Worm (Caenorhabditis elegans) whole organism, late embryonic: ENCODE results near the gene csn-5.

Experiments used
- C38D4.7 ChIP-seq: fragments of 200-800 bp; sonication (Bioruptor generic); optimal IDR thresholded peaks from 2 replicates; lab custom pipeline; 2018; ENCODE audit warnings: mild to moderate bottlenecking, missing genetic modification characterization, moderate library complexity, missing compliant biosample characterization
- K02D7.2 ChIP-seq: sonication (generic microtip); optimal IDR thresholded peaks from 2 replicates; lab custom pipeline; 2017; ENCODE audit warnings: mild to moderate bottlenecking, missing genetic modification characterization, missing compliant biosample characterization
- K09A11.1 ChIP-seq: sonication (generic microtip); optimal IDR thresholded peaks from 2 replicates; lab custom pipeline; 2017; ENCODE audit warnings: antibody characterized with exemption, mild to moderate bottlenecking, missing genetic modification characterization, missing compliant biosample characterization; ENCODE audit not compliant: insufficient read depth
- T23F11.4 ChIP-seq: fragments of 200-800 bp; sonication (Bioruptor generic); optimal IDR thresholded peaks from 2 replicates; lab custom pipeline; 2018; ENCODE audit warnings: mild to moderate bottlenecking, missing genetic modification characterization, missing compliant biosample characterization
- ahr-1 ChIP-seq: sonication (generic microtip); optimal IDR thresholded peaks from 2 replicates; lab custom pipeline; 2016; ENCODE audit warnings: missing genetic modification characterization, missing compliant biosample characterization
- ceh-14 ChIP-seq: sonication (generic microtip); optimal IDR thresholded peaks from 2 replicates; lab custom pipeline; 2016; ENCODE audit warnings: missing genotype, missing genetic modification characterization, missing compliant biosample characterization
- ceh-18 ChIP-seq: sonication (generic microtip); optimal IDR thresholded peaks from 2 replicates; lab custom pipeline; 2016; ENCODE audit warnings: missing genetic modification characterization, missing compliant biosample characterization
- ceh-19 ChIP-seq: fragments of 200-800 bp; sonication (Bioruptor generic); optimal IDR thresholded peaks from 2 replicates; lab custom pipeline; 2018; ENCODE audit warnings: mild to moderate bottlenecking, missing genetic modification characterization, missing compliant biosample characterization
- ceh-24 ChIP-seq: sonication (generic microtip); optimal IDR thresholded peaks from 2 replicates; lab custom pipeline; 2016; ENCODE audit warnings: mild to moderate bottlenecking, missing genetic modification characterization, missing compliant biosample characterization
- ceh-45 ChIP-seq: fragments of 200-800 bp; sonication (Bioruptor generic); IDR thresholded peaks from 2 replicates; pipeline ENCODE4 v1.3.6; 2022; ENCODE audit warnings: missing genetic modification reagents, missing genetic modification characterization, missing compliant biosample characterization
- dve-1 ChIP-seq: sonication (generic microtip); optimal IDR thresholded peaks from 2 replicates; lab custom pipeline; 2017; ENCODE audit warnings: antibody characterized with exemption, mild to moderate bottlenecking, missing genetic modification characterization, missing compliant biosample characterization
- elt-2 ChIP-seq: sonication (generic microtip); optimal IDR thresholded peaks from 2 replicates; lab custom pipeline; 2016; ENCODE audit warnings: missing genetic modification reagents, missing genetic modification characterization, missing compliant biosample characterization
- ets-4 ChIP-seq: sonication (generic microtip); optimal IDR thresholded peaks from 2 replicates; lab custom pipeline; 2016; ENCODE audit warnings: missing genetic modification characterization, missing compliant biosample characterization
- eyg-1 ChIP-seq: sonication (generic microtip); optimal IDR thresholded peaks from 2 replicates; lab custom pipeline; 2016; ENCODE audit warnings: missing genotype, missing genetic modification characterization, missing compliant biosample characterization
- fax-1 ChIP-seq: sonication (generic microtip); optimal IDR thresholded peaks from 2 replicates; lab custom pipeline; 2016; ENCODE audit warnings: missing genotype, missing genetic modification characterization, missing compliant biosample characterization
- fkh-10 ChIP-seq: fragments of 150-350 bp; optimal IDR thresholded peaks from 2 replicates; lab custom pipeline; 2014; ENCODE audit warnings: missing biosample characterization, missing genetic modification reagents, missing genetic modification characterization
- fkh-6 ChIP-seq: sonication (generic microtip); optimal IDR thresholded peaks from 2 replicates; lab custom pipeline; 2016; ENCODE audit warnings: missing genetic modification characterization, missing compliant biosample characterization
- gmeb-2 ChIP-seq: sonication (generic microtip); optimal IDR thresholded peaks from 2 replicates; lab custom pipeline; 2016; ENCODE audit warnings: missing genetic modification characterization, inconsistent platforms, missing compliant biosample characterization
- hlh-13 ChIP-seq: fragments of 200-800 bp; sonication (Bioruptor generic); optimal IDR thresholded peaks from 2 replicates; lab custom pipeline; 2018; ENCODE audit warnings: mild to moderate bottlenecking, missing genetic modification characterization, missing compliant biosample characterization
- hlh-6 ChIP-seq: sonication (generic microtip); optimal IDR thresholded peaks from 2 replicates; lab custom pipeline; 2016; ENCODE audit warnings: missing genotype, missing genetic modification characterization, missing compliant biosample characterization
- hlh-8 ChIP-seq: sonication (generic microtip); optimal IDR thresholded peaks from 2 replicates; lab custom pipeline; 2016; ENCODE audit warnings: missing genotype, missing genetic modification characterization, missing compliant biosample characterization
- lim-6 ChIP-seq: sonication (generic microtip); optimal IDR thresholded peaks from 2 replicates; lab custom pipeline; 2016; ENCODE audit warnings: missing genetic modification characterization, missing compliant biosample characterization
- madf-2 ChIP-seq: sonication (generic microtip); optimal IDR thresholded peaks from 2 replicates; lab custom pipeline; 2017; ENCODE audit warnings: missing genetic modification characterization, missing compliant biosample characterization
- pat-9 ChIP-seq: fragments of 200-800 bp; sonication (Bioruptor generic); optimal IDR thresholded peaks from 2 replicates; lab custom pipeline; 2018; ENCODE audit warnings: mild to moderate bottlenecking, missing genetic modification characterization, moderate library complexity, missing compliant biosample characterization
- pax-1 ChIP-seq: fragments of 150-350 bp; optimal IDR thresholded peaks from 2 replicates; lab custom pipeline; 2014; ENCODE audit warnings: missing biosample characterization, missing genetic modification characterization
- pha-4 ChIP-seq: fragments of 150-350 bp; optimal IDR thresholded peaks from 2 replicates; lab custom pipeline; 2018; ENCODE audit warnings: missing biosample characterization, missing genetic modification reagents, missing genetic modification characterization
- pros-1 ChIP-seq: fragments of 150-350 bp; optimal IDR thresholded peaks from 2 replicates; lab custom pipeline; 2014; ENCODE audit warnings: missing biosample characterization, missing genetic modification reagents, missing genetic modification characterization
- ref-2 ChIP-seq: sonication (generic microtip); optimal IDR thresholded peaks from 2 replicates; lab custom pipeline; 2016; ENCODE audit warnings: missing genetic modification characterization, missing compliant biosample characterization
- syd-9 ChIP-seq: sonication (generic microtip); optimal IDR thresholded peaks from 2 replicates; lab custom pipeline; 2016; ENCODE audit warnings: mild to moderate bottlenecking, missing genetic modification characterization, moderate library complexity, missing compliant biosample characterization
- tbx-2 ChIP-seq: sonication (generic microtip); optimal IDR thresholded peaks from 2 replicates; lab custom pipeline; 2016; ENCODE audit warnings: missing genetic modification characterization, missing compliant biosample characterization
- tbx-7 ChIP-seq: sonication (generic microtip); optimal IDR thresholded peaks from 2 replicates; lab custom pipeline; 2016; ENCODE audit warnings: missing genotype, missing genetic modification characterization, missing compliant biosample characterization
- ttx-3 ChIP-seq: sonication (generic microtip); optimal IDR thresholded peaks from 2 replicates; lab custom pipeline; 2016; ENCODE audit warnings: missing genetic modification reagents, missing genetic modification characterization, missing compliant biosample characterization
- unc-42 ChIP-seq: sonication (generic microtip); optimal IDR thresholded peaks from 2 replicates; lab custom pipeline; 2016; ENCODE audit warnings: missing genotype, missing genetic modification characterization, missing compliant biosample characterization
- unc-86 ChIP-seq: sonication (generic microtip); optimal IDR thresholded peaks from 2 replicates; lab custom pipeline; 2016; ENCODE audit warnings: missing genetic modification characterization, missing compliant biosample characterization
- zip-5 ChIP-seq: sonication (generic microtip); optimal IDR thresholded peaks from 2 replicates; lab custom pipeline; 2016; ENCODE audit warnings: missing genetic modification characterization, missing compliant biosample characterization
- ztf-16 ChIP-seq: sonication (generic microtip); optimal IDR thresholded peaks from 2 replicates; lab custom pipeline; 2017; ENCODE audit warnings: missing genetic modification characterization, missing compliant biosample characterization

Gene csn-5

DNA sequence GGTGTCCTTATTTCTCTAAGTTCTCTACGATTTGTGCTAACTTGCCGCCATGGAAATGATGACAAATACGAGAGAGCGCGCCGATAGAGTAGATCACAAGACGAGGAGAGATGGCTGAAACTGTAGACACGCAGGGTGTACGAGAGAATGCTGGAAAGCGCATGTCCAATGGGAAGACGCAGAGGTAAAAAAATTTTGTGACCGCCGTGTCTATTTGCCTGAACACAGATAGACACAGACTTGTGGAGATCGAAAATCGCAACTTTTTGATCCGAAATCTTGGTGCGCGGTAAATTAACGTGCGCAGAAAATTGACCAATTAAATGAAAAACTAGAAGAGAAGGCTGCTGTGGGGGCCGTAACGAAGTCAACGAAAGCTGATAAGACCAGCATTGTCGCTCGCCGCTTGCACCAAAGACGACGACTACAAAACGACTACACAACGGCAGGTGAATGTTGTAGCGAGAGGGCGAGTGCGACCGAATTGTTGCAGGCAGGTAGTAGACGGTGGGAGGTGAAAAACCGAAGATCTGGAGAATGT lies 7.9 kb downstream of the csn-5 start (continued):
- TF ChIP-seq tbx-2 (tag; lab: Kevin White, UChicago), result peak; percentile 50
- no peak for TF ChIP-seq hlh-6 (tag; lab: Kevin White, UChicago)
- TF ChIP-seq pat-9 (tag; lab: Kevin White, UChicago), result no peak
- TF ChIP-seq ztf-16, result peak; percentile 34
- TF ChIP-seq unc-42 (tag; lab: Kevin White, UChicago), result peak; percentile 25
- TF ChIP-seq ahr-1 (tag; lab: Kevin White, UChicago), result no peak
- no peak for TF ChIP-seq fkh-6 (tag; lab: Kevin White, UChicago)
- TF ChIP-seq tbx-7 (tag; lab: Kevin White, UChicago), result no peak
- TF ChIP-seq ceh-18 (tag; lab: Kevin White, UChicago), result peak; percentile 71
- TF ChIP-seq eyg-1 (tag; lab: Kevin White, UChicago), result no peak
- no peak for TF ChIP-seq gmeb-2 (tag; lab: Kevin White, UChicago)
- no peak for TF ChIP-seq hlh-8 (tag; lab: Kevin White, UChicago)
- TF ChIP-seq ceh-19, result peak; percentile 6
- TF ChIP-seq unc-86 (tag; lab: Kevin White, UChicago), result no peak
- TF ChIP-seq pax-1 (tag; lab: Kevin White, UChicago), result no peak
- TF ChIP-seq ref-2 (tag; lab: Kevin White, UChicago), result peak; percentile 46
- TF ChIP-seq T23F11.4, result no peak
- no peak for TF ChIP-seq ceh-24
- TF ChIP-seq madf-2 (tag; lab: Kevin White, UChicago), result no peak
- no peak for TF ChIP-seq zip-5 (tag; lab: Kevin White, UChicago)
- TF ChIP-seq syd-9 (tag; lab: Kevin White, UChicago), result no peak
- no peak for TF ChIP-seq C38D4.7 (GFP tag; lab: Kevin White, UChicago)
- TF ChIP-seq ttx-3 (tag; lab: Kevin White, UChicago), result no peak
- no peak for TF ChIP-seq pros-1 (tag; lab: Kevin White, UChicago)
- TF ChIP-seq ets-4 (tag; lab: Kevin White, UChicago), result no peak
- TF ChIP-seq K02D7.2, result no peak
- no peak for TF ChIP-seq hlh-13 (GFP tag; lab: Kevin White, UChicago)

DNA sequence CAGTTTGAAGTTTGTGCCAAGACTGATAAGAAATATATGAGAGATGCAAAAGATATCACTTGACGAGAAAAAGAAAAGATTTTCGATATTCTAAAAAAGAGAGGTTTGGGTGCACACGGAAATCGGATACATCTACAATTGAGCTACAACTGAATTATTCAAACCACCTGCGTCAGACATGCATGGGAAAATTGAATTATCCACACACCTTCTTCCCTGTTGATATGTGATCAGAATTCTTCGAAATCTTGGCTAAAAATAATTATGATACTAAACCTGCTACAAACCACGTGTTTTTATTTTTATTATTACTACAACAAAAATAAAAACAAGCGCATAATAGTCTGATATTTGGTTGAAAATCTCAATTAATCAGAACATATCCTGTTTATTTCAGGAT lies 8.9 kb downstream of the csn-5 start:
- no peak for TF ChIP-seq K09A11.1 (tag; lab: Kevin White, UChicago)
- TF ChIP-seq elt-2 (tag; lab: Kevin White, UChicago), result no peak
- no peak for TF ChIP-seq ceh-14 (tag; lab: Kevin White, UChicago)
- no peak for TF ChIP-seq hlh-13 (GFP tag; lab: Kevin White, UChicago)
- no peak for TF ChIP-seq eyg-1 (tag; lab: Kevin White, UChicago)
- no peak for TF ChIP-seq ceh-45
- TF ChIP-seq fax-1 (tag; lab: Kevin White, UChicago), result no peak

DNA sequence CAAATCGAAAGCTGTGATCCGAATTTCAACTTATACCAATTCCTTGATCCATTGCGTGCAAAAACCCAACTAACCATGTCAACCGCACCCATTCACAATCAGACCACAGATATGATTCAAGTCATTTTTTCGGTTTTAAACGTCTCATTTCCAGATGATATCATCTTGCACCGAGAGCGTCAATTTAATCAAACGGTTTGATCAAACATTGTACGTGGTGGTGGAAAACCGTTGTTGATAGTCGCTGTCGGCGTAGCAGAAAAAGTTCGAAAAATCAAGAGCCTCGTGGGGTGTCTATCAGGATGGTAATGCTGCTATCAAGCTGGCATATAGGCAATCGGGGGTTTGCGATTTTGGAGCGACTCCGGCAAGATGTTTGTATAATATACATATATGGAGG lies 9.6 kb downstream of the csn-5 start:
- no peak for TF ChIP-seq fkh-10
- no peak for TF ChIP-seq tbx-2 (tag; lab: Kevin White, UChicago)
- no peak for TF ChIP-seq K02D7.2
- no peak for TF ChIP-seq dve-1 (tag; lab: Kevin White, UChicago)
- no peak for TF ChIP-seq lim-6 (tag; lab: Kevin White, UChicago)

DNA sequence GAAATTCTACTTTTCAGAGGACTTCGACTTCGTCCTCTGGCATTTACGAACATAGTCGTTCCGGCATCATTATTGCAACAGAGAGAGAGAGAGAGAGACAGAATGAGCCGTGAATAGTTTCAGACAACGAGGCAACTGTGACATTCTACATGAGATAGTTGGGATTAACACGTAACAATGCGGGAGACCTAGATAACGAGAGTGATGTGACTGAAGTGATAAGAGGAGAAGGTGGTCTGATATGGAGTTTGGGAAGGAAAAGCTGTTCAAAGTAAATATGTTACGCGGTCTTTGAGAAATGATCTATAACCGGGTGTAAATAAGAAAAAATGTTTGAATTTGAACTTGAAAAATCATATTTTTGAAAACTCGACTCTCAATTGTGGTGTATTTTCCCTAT lies 10.1 kb downstream of the csn-5 start:
- TF ChIP-seq elt-2 (tag; lab: Kevin White, UChicago) (peak; percentile 75), pha-4 (tag; lab: Kevin White, UChicago) (no peak)
